Worm (Caenorhabditis elegans) whole organism, mixed stage, embryonic: Measurements from ENCODE around the gene hmit-1.3.

ENCODE experiments used
- M03D4.4 ChIP-seq: sonication (generic microtip); optimal IDR thresholded peaks from 2 replicates; lab custom pipeline; 2017; ENCODE audit warnings: mild to moderate bottlenecking, missing genetic modification characterization, missing compliant biosample characterization
- blmp-1 ChIP-seq: fragments of 150-350 bp; optimal IDR thresholded peaks from 2 replicates; lab custom pipeline; 2014; ENCODE audit warnings: missing biosample characterization, missing genetic modification characterization
- ceh-39 ChIP-seq: fragments of 150-350 bp; optimal IDR thresholded peaks from 2 replicates; lab custom pipeline; 2014; ENCODE audit warnings: missing biosample characterization, missing genetic modification characterization
- ceh-43 ChIP-seq: fragments of 200-800 bp; sonication (Bioruptor generic); optimal IDR thresholded peaks from 2 replicates; lab custom pipeline; 2018; ENCODE audit warnings: mild to moderate bottlenecking, missing genetic modification characterization, moderate library complexity, missing compliant biosample characterization
- ceh-83 ChIP-seq: fragments of 200-800 bp; sonication (Bioruptor generic); optimal IDR thresholded peaks from 2 replicates; lab custom pipeline; 2018; ENCODE audit warnings: mild to moderate bottlenecking, missing genetic modification characterization, missing compliant biosample characterization
- ces-1 ChIP-seq: fragments of 150-350 bp; optimal IDR thresholded peaks from 2 replicates; lab custom pipeline; 2014; ENCODE audit warnings: missing biosample characterization, missing genetic modification reagents, missing genetic modification characterization
- cnd-1 ChIP-seq: fragments of 200-800 bp; sonication (Bioruptor generic); optimal IDR thresholded peaks from 2 replicates; lab custom pipeline; 2018; ENCODE audit warnings: mild to moderate bottlenecking, missing genetic modification characterization, missing compliant biosample characterization
- drap-1 ChIP-seq: fragments of 200-800 bp; sonication (Bioruptor generic); optimal IDR thresholded peaks from 3 replicates; lab custom pipeline; 2018; ENCODE audit warnings: mild to moderate bottlenecking, missing genetic modification characterization, missing compliant biosample characterization
- elt-3 ChIP-seq: fragments of 150-350 bp; optimal IDR thresholded peaks from 2 replicates; lab custom pipeline; 2014; ENCODE audit warnings: missing biosample characterization, missing genetic modification characterization
- hlh-1 ChIP-seq: fragments of 150-350 bp; optimal IDR thresholded peaks from 2 replicates; lab custom pipeline; 2014; ENCODE audit warnings: missing biosample characterization, missing genetic modification reagents, missing genetic modification characterization
- lin-13 ChIP-seq: fragments of 150-350 bp; optimal IDR thresholded peaks from 2 replicates; lab custom pipeline; 2014; ENCODE audit warnings: missing biosample characterization, missing genetic modification characterization
- lsy-2 ChIP-seq: fragments of 150-350 bp; optimal IDR thresholded peaks from 2 replicates; lab custom pipeline; 2014; ENCODE audit warnings: missing biosample characterization, missing genetic modification characterization
- mab-5 ChIP-seq: fragments of 150-350 bp; optimal IDR thresholded peaks from 2 replicates; lab custom pipeline; 2014; ENCODE audit warnings: missing biosample characterization, missing genetic modification characterization
- mep-1 ChIP-seq: fragments of 150-350 bp; optimal IDR thresholded peaks from 2 replicates; lab custom pipeline; 2017; ENCODE audit warnings: missing biosample characterization, missing genetic modification reagents, missing genetic modification characterization, inconsistent platforms
- mls-2 ChIP-seq: sonication (generic microtip); optimal IDR thresholded peaks from 2 replicates; lab custom pipeline; 2016; ENCODE audit warnings: mild to moderate bottlenecking, missing genetic modification characterization, moderate library complexity, missing compliant biosample characterization
- nhr-12 ChIP-seq: fragments of 150-350 bp; optimal IDR thresholded peaks from 2 replicates; lab custom pipeline; 2014; ENCODE audit warnings: missing biosample characterization, missing genetic modification characterization
- nhr-2 ChIP-seq: fragments of 150-350 bp; optimal IDR thresholded peaks from 2 replicates; lab custom pipeline; 2014; ENCODE audit warnings: missing biosample characterization, missing genetic modification characterization
- nhr-237 ChIP-seq: fragments of 150-350 bp; optimal IDR thresholded peaks from 2 replicates; lab custom pipeline; 2014; ENCODE audit warnings: missing biosample characterization, missing genetic modification characterization
- nhr-28 ChIP-seq: fragments of 150-350 bp; optimal IDR thresholded peaks from 2 replicates; lab custom pipeline; 2014; ENCODE audit warnings: missing biosample characterization, missing genetic modification characterization
- nhr-76 ChIP-seq: sonication (generic microtip); optimal IDR thresholded peaks from 2 replicates; lab custom pipeline; 2017; ENCODE audit warnings: missing biosample characterization, missing genetic modification characterization
- sem-2 ChIP-seq: fragments of 200-800 bp; sonication (Bioruptor generic); optimal IDR thresholded peaks from 2 replicates; lab custom pipeline; 2018; ENCODE audit warnings: mild to moderate bottlenecking, missing genetic modification characterization, missing compliant biosample characterization
- snpc-4 ChIP-seq: fragments of 150-350 bp; optimal IDR thresholded peaks from 2 replicates; lab custom pipeline; 2014; ENCODE audit warnings: missing biosample characterization, missing genetic modification characterization
- sptf-1 ChIP-seq: sonication (generic microtip); optimal IDR thresholded peaks from 2 replicates; lab custom pipeline; 2017; ENCODE audit warnings: mild to moderate bottlenecking, missing genetic modification characterization, moderate library complexity, missing compliant biosample characterization
- tbx-8 ChIP-seq: fragments of 200-800 bp; sonication (Bioruptor generic); optimal IDR thresholded peaks from 2 replicates; lab custom pipeline; 2018; ENCODE audit warnings: mild to moderate bottlenecking, missing genetic modification characterization, moderate library complexity, missing compliant biosample characterization
- unc-120 ChIP-seq: sonication (generic microtip); optimal IDR thresholded peaks from 2 replicates; lab custom pipeline; 2017; ENCODE audit warnings: missing genetic modification characterization, missing compliant biosample characterization; ENCODE audit not compliant: poor library complexity, severe bottlenecking
- unc-62 ChIP-seq: fragments of 150-350 bp; optimal IDR thresholded peaks from 2 replicates; lab custom pipeline; 2014; ENCODE audit warnings: missing biosample characterization, missing genetic modification reagents, missing genetic modification characterization
- zip-8 ChIP-seq: fragments of 150-350 bp; optimal IDR thresholded peaks from 2 replicates; lab custom pipeline; 2014; ENCODE audit warnings: missing biosample characterization, missing genetic modification characterization
- ztf-11 ChIP-seq: fragments of 150-350 bp; optimal IDR thresholded peaks from 2 replicates; lab custom pipeline; 2014; ENCODE audit warnings: missing biosample characterization, missing genetic modification characterization

Gene hmit-1.3

ce11 chrIII:3498957-3499356 is 20.4 kb downstream of the hmit-1.3 start, which contains the start of gene M01F1.9:
TSS of gene M01F1.9 (minus strand) at chrIII:3499057.
- TF ChIP-seq sem-2 (GFP tag; lab: Kevin White, UChicago) (no peak), nhr-12 (tag; lab: Kevin White, UChicago) (no peak), lin-13 (tag; lab: Kevin White, UChicago) (no peak), nhr-237 (tag; lab: Kevin White, UChicago) (no peak), tbx-8 (GFP tag; lab: Kevin White, UChicago) (no peak), nhr-2 (tag; lab: Kevin White, UChicago) (no peak), ceh-43 (no peak), blmp-1 (tag; lab: Kevin White, UChicago) (no peak), elt-3 (tag; lab: Kevin White, UChicago) (no peak), unc-62 (no peak), hlh-1 (tag; lab: Kevin White, UChicago) (no peak), ces-1 (GFP tag; lab: Kevin White, UChicago) (no peak), cnd-1 (tag; lab: Kevin White, UChicago) (no peak), drap-1 (no peak), ztf-11 (tag; lab: Kevin White, UChicago) (no peak), mep-1 (tag; lab: Kevin White, UChicago) (no peak)

- TF ChIP-seq blmp-1 (tag; lab: Kevin White, UChicago) (no peak), unc-120 (tag; lab: Kevin White, UChicago) (no peak), lsy-2 (tag; lab: Kevin White, UChicago) (no peak)
These were observed 26.3 kb downstream of the hmit-1.3 start, which contains the start of gene gly-14 for ce11 chrIII:3493138-3493537. TSS of gene gly-14 (minus strand) at chrIII:3493238.

ce11 chrIII:3488224-3488623 is 31.2 kb downstream of the hmit-1.3 start, which contains the start of gene C34C12.7:
TSS of gene C34C12.7 (minus strand) at chrIII:3488341.
- no peak for TF ChIP-seq M03D4.4 (tag; lab: Kevin White, UChicago)
- TF ChIP-seq blmp-1 (tag; lab: Kevin White, UChicago) = no peak
- no peak for TF ChIP-seq elt-3 (tag; lab: Kevin White, UChicago)
- TF ChIP-seq mls-2 (tag; lab: Kevin White, UChicago) = no peak
- no peak for TF ChIP-seq tbx-8 (GFP tag; lab: Kevin White, UChicago)
- no peak for TF ChIP-seq ceh-39 (tag; lab: Kevin White, UChicago)
- no peak for TF ChIP-seq unc-62
- TF ChIP-seq snpc-4 (tag; lab: Kevin White, UChicago) = no peak
- TF ChIP-seq nhr-28 (tag; lab: Kevin White, UChicago) = no peak
- no peak for TF ChIP-seq drap-1
- no peak for TF ChIP-seq nhr-2 (tag; lab: Kevin White, UChicago)
- no peak for TF ChIP-seq nhr-76 (tag; lab: Kevin White, UChicago)
- no peak for TF ChIP-seq zip-8
- TF ChIP-seq mep-1 (tag; lab: Kevin White, UChicago) = no peak
- no peak for TF ChIP-seq sem-2 (GFP tag; lab: Kevin White, UChicago)
- no peak for TF ChIP-seq ztf-11 (tag; lab: Kevin White, UChicago)
- no peak for TF ChIP-seq unc-120 (tag; lab: Kevin White, UChicago)
- TF ChIP-seq mab-5 (tag; lab: Kevin White, UChicago) = no peak

ce11 chrIII:3487133-3487532 is 32.3 kb downstream of the hmit-1.3 start:
- no peak for TF ChIP-seq sptf-1 (tag; lab: Kevin White, UChicago)
- TF ChIP-seq ces-1 (GFP tag; lab: Kevin White, UChicago) = no peak

- TF ChIP-seq zip-8 (peak; percentile 61), nhr-28 (tag; lab: Kevin White, UChicago) (no peak)
These were observed 33.4 kb downstream of the hmit-1.3 start for ce11 chrIII:3486055-3486454.

ce11 chrIII:3484995-3485394 is 34.4 kb downstream of the hmit-1.3 start:
- TF ChIP-seq lsy-2 (tag; lab: Kevin White, UChicago) = no peak
- TF ChIP-seq ceh-83 (GFP tag; lab: Kevin White, UChicago) = no peak
- TF ChIP-seq hlh-1 (tag; lab: Kevin White, UChicago) = no peak
- TF ChIP-seq ces-1 (GFP tag; lab: Kevin White, UChicago) = no peak
- no peak for TF ChIP-seq ceh-43
- no peak for TF ChIP-seq blmp-1 (tag; lab: Kevin White, UChicago)
- TF ChIP-seq lin-13 (tag; lab: Kevin White, UChicago) = no peak
- no peak for TF ChIP-seq nhr-76 (tag; lab: Kevin White, UChicago)
